Worm (Caenorhabditis elegans) whole organism, mixed stage, embryonic: ENCODE data around the gene T07D4.5.

ENCODE experiments used
- nhr-28 ChIP-seq: fragments of 150-350 bp; optimal IDR thresholded peaks from 2 replicates; lab custom pipeline; 2014; ENCODE audit warnings: missing biosample characterization, missing genetic modification characterization
- unc-62 ChIP-seq: fragments of 150-350 bp; optimal IDR thresholded peaks from 2 replicates; lab custom pipeline; 2014; ENCODE audit warnings: missing biosample characterization, missing genetic modification reagents, missing genetic modification characterization

DNA sequence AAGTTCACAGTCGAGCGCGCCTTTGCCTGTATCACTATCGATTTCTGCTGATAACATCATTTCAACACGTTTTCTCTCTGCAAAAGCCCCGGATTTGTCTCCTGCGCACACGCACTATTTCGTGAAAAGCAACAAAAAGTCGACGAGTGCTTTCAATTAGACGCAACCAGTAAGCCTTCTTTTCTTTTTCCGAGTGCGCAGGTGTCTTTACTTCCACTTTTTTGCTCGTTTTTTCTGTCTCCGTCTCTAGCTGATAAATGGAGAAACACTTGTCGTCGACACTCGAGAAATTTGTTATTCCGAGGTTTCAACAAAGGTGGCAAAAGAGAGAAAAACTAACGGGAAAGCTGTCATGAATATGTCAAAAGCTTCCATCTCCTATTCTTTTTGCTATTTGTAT is 7.5 kb upstream of the T07D4.5 start:
- TF ChIP-seq nhr-28 (tag; lab: Kevin White, UChicago): no peak
- TF ChIP-seq unc-62 (GFP tag; lab: Kevin White, UChicago): no peak
